Worm (Caenorhabditis elegans) whole organism, L4 larva: ENCODE data around the gene egrh-3.

Experiments used
- D1046.2 ChIP-seq: fragments of 200-800 bp; sonication (Bioruptor generic); IDR thresholded peaks from 2 replicates; pipeline ENCODE4 v1.3.6; 2022; ENCODE audit warnings: missing genetic modification characterization, missing compliant biosample characterization
- F10B5.3 ChIP-seq: sonication (generic microtip); optimal IDR thresholded peaks from 2 replicates; lab custom pipeline; 2016; ENCODE audit warnings: mild to moderate bottlenecking, missing genetic modification characterization, missing compliant biosample characterization
- F44E2.7 ChIP-seq: fragments of 200-800 bp; sonication (Bioruptor generic); IDR thresholded peaks from 2 replicates; pipeline ENCODE4 v2.1.2; 2022; ENCODE audit warnings: missing genetic modification characterization, missing compliant biosample characterization
- F49E8.2 ChIP-seq: sonication (generic microtip); optimal IDR thresholded peaks from 2 replicates; lab custom pipeline; 2016; ENCODE audit warnings: missing compliant biosample characterization, mild to moderate bottlenecking, missing genetic modification characterization, borderline replicate concordance
- T26A8.4 ChIP-seq: fragments of 200-800 bp; sonication (Bioruptor generic); IDR thresholded peaks from 2 replicates; pipeline ENCODE4 v1.3.6; 2022; ENCODE audit warnings: missing genetic modification characterization, missing compliant biosample characterization
- Y48G9A.11 ChIP-seq: fragments of 200-800 bp; sonication (Bioruptor generic); IDR thresholded peaks from 2 replicates; pipeline ENCODE4 v1.3.6; 2022; ENCODE audit warnings: missing genetic modification reagents, missing genetic modification characterization, missing compliant biosample characterization
- Y5F2A.4 ChIP-seq: fragments of 200-800 bp; sonication (Bioruptor generic); optimal IDR thresholded peaks from 2 replicates; lab custom pipeline; 2018; ENCODE audit warnings: mild to moderate bottlenecking, missing genetic modification characterization, missing compliant biosample characterization
- Y75B8A.6 ChIP-seq: fragments of 200-800 bp; sonication (Bioruptor generic); IDR thresholded peaks from 2 replicates; pipeline ENCODE4 v1.3.6; 2022; ENCODE audit warnings: missing genetic modification reagents, missing genetic modification characterization, missing compliant biosample characterization
- ZK546.5 ChIP-seq, 2 experiments: sonication (generic microtip); optimal IDR thresholded peaks; 2 replicates each; lab custom pipeline; 2017; ENCODE audit warnings: missing biosample characterization in 2 of 2, missing genetic modification characterization in 2 of 2
- aha-1 ChIP-seq: fragments of 150-350 bp; peaks from one replicate; lab custom pipeline; 2014; ENCODE audit warnings: missing biosample characterization, missing genetic modification characterization
- attf-4 ChIP-seq: sonication (generic microtip); optimal IDR thresholded peaks from 3 replicates; lab custom pipeline; 2017; ENCODE audit warnings: missing biosample characterization, missing genetic modification characterization
- ceh-28 ChIP-seq: fragments of 150-350 bp; optimal IDR thresholded peaks from 2 replicates; lab custom pipeline; 2014; ENCODE audit warnings: missing biosample characterization, missing genetic modification reagents, missing genetic modification characterization
- ceh-32 ChIP-seq: sonication (generic microtip); optimal IDR thresholded peaks from 2 replicates; lab custom pipeline; 2016; ENCODE audit warnings: mild to moderate bottlenecking, missing genetic modification characterization, missing compliant biosample characterization; ENCODE audit not compliant: poor library complexity
- ctbp-1 ChIP-seq: fragments of 200-800 bp; sonication (Bioruptor generic); IDR thresholded peaks from 2 replicates; pipeline ENCODE4 v1.3.6; 2022; ENCODE audit warnings: missing genetic modification reagents, missing genetic modification characterization, missing compliant biosample characterization
- daf-16 ChIP-seq, 3 experiments: sonication (generic microtip); optimal IDR thresholded peaks; 2 replicates each; lab custom pipeline; 2016 to 2017; ENCODE audit warnings: missing genetic modification characterization in 3 of 3, missing genetic modification reagents in 3 of 3, mild to moderate bottlenecking in 2 of 3, missing compliant biosample characterization in 2 of 3, missing biosample characterization in 1 of 3, moderate library complexity in 1 of 3
- daf-19 ChIP-seq: fragments of 200-800 bp; sonication (Bioruptor generic); conservative IDR thresholded peaks from 2 replicates; pipeline ENCODE4 v1.3.6; 2022; ENCODE audit warnings: missing genetic modification characterization, missing compliant biosample characterization
- dmd-8 ChIP-seq: fragments of 200-800 bp; sonication (Bioruptor generic); IDR thresholded peaks from 2 replicates; pipeline ENCODE4 v1.3.6; 2022; ENCODE audit warnings: missing genetic modification characterization, missing compliant biosample characterization
- dmd-9 ChIP-seq: fragments of 200-800 bp; sonication (Bioruptor generic); IDR thresholded peaks from 2 replicates; pipeline ENCODE4 v1.3.6; 2022; ENCODE audit warnings: missing genetic modification reagents, missing genetic modification characterization, missing compliant biosample characterization
- dve-1 ChIP-seq: sonication (generic microtip); optimal IDR thresholded peaks from 2 replicates; lab custom pipeline; 2017; ENCODE audit warnings: antibody characterized with exemption, mild to moderate bottlenecking, missing genetic modification characterization, missing compliant biosample characterization; ENCODE audit not compliant: insufficient read depth
- egl-27 ChIP-seq: sonication (generic microtip); optimal IDR thresholded peaks from 3 replicates; lab custom pipeline; 2017; ENCODE audit warnings: missing biosample characterization, missing genetic modification reagents, missing genetic modification characterization
- gei-8 ChIP-seq: fragments of 200-800 bp; sonication (Bioruptor generic); optimal IDR thresholded peaks from 2 replicates; lab custom pipeline; 2018; ENCODE audit warnings: mild to moderate bottlenecking, missing genetic modification characterization, missing compliant biosample characterization
- hif-1 ChIP-seq, 2 experiments: sonication (generic microtip); optimal IDR thresholded peaks; 2 replicates each; lab custom pipeline; 2016 to 2017; ENCODE audit warnings: missing compliant biosample characterization in 2 of 2, missing genetic modification characterization in 2 of 2, missing genetic modification reagents in 2 of 2, missing genotype in 2 of 2, mild to moderate bottlenecking in 1 of 2
- hmg-1.1 ChIP-seq: fragments of 200-800 bp; sonication (Bioruptor generic); IDR thresholded peaks from 2 replicates; pipeline ENCODE4 v1.3.6; 2022; ENCODE audit warnings: missing genetic modification reagents, missing genetic modification characterization, missing compliant biosample characterization
- lin-1 ChIP-seq: fragments of 200-800 bp; sonication (Bioruptor generic); IDR thresholded peaks from 2 replicates; pipeline ENCODE4 v1.3.6; 2022; ENCODE audit warnings: missing genetic modification reagents, missing genetic modification characterization, missing compliant biosample characterization
- lin-15B ChIP-seq: fragments of 150-350 bp; sonication (generic microtip); optimal IDR thresholded peaks from 3 replicates; lab custom pipeline; 2014; ENCODE audit warnings: missing biosample characterization, missing genetic modification characterization
- lin-29 ChIP-seq: fragments of 200-800 bp; sonication (Bioruptor generic); IDR thresholded peaks from 2 replicates; pipeline ENCODE4 v1.3.6; 2022; ENCODE audit warnings: missing genetic modification reagents, missing genetic modification characterization, missing compliant biosample characterization
- lsy-2 ChIP-seq, 2 experiments: fragments of 150-350 bp in 1 of 2; sonication (generic microtip) in 1 of 2; optimal IDR thresholded peaks; 2 replicates each; lab custom pipeline; 2014 to 2017; ENCODE audit warnings: missing biosample characterization in 2 of 2, missing genetic modification characterization in 2 of 2
- madf-9 ChIP-seq: fragments of 200-800 bp; sonication (Bioruptor generic); conservative IDR thresholded peaks from 2 replicates; pipeline ENCODE4 v1.3.6; 2022; ENCODE audit warnings: missing genetic modification reagents, missing genetic modification characterization, missing compliant biosample characterization
- mdl-1 ChIP-seq, 2 experiments: fragments of 150-350 bp in 1 of 2; sonication (generic microtip) in 1 of 2; optimal IDR thresholded peaks; 2 replicates each; lab custom pipeline; 2014 to 2017; ENCODE audit warnings: missing biosample characterization in 2 of 2, missing genetic modification characterization in 2 of 2
- mes-2 ChIP-seq: sonication (generic microtip); optimal IDR thresholded peaks from 2 replicates; lab custom pipeline; 2016; ENCODE audit warnings: missing genotype, mild to moderate bottlenecking, missing genetic modification characterization, missing compliant biosample characterization; ENCODE audit not compliant: poor library complexity, severe bottlenecking
- mxl-3 ChIP-seq: fragments of 200-800 bp; sonication (Bioruptor generic); optimal IDR thresholded peaks from 2 replicates; lab custom pipeline; 2018; ENCODE audit warnings: mild to moderate bottlenecking, missing genetic modification characterization, missing compliant biosample characterization
- nhr-102 ChIP-seq: sonication (generic microtip); optimal IDR thresholded peaks from 2 replicates; lab custom pipeline; 2016; ENCODE audit warnings: mild to moderate bottlenecking, missing genetic modification characterization, moderate library complexity, missing compliant biosample characterization
- nhr-11 ChIP-seq: fragments of 150-350 bp; optimal IDR thresholded peaks from 2 replicates; lab custom pipeline; 2014; ENCODE audit warnings: missing biosample characterization, missing genetic modification characterization
- nhr-111 ChIP-seq: fragments of 200-800 bp; sonication (Bioruptor generic); optimal IDR thresholded peaks from 2 replicates; lab custom pipeline; 2018; ENCODE audit warnings: mild to moderate bottlenecking, missing genetic modification characterization, missing compliant biosample characterization
- nhr-237 ChIP-seq: sonication (generic microtip); optimal IDR thresholded peaks from 2 replicates; lab custom pipeline; 2017; ENCODE audit warnings: missing biosample characterization, missing genetic modification characterization
- nhr-41 ChIP-seq: fragments of 200-800 bp; sonication (Bioruptor generic); IDR thresholded peaks from 2 replicates; pipeline ENCODE4 v1.3.6; 2022; ENCODE audit warnings: missing genetic modification reagents, missing genetic modification characterization, missing compliant biosample characterization
- nhr-48 ChIP-seq: sonication (generic microtip); optimal IDR thresholded peaks from 2 replicates; lab custom pipeline; 2016; ENCODE audit warnings: mild to moderate bottlenecking, missing genetic modification characterization, missing compliant biosample characterization
- nhr-6 ChIP-seq: fragments of 150-350 bp; optimal IDR thresholded peaks from 2 replicates; lab custom pipeline; 2014; ENCODE audit warnings: missing biosample characterization, missing genetic modification characterization
- nhr-77 ChIP-seq: fragments of 150-350 bp; optimal IDR thresholded peaks from 2 replicates; lab custom pipeline; 2014; ENCODE audit warnings: missing biosample characterization, missing genetic modification characterization
- php-3 ChIP-seq: fragments of 200-800 bp; sonication (Bioruptor generic); IDR thresholded peaks from 2 replicates; pipeline ENCODE4 v1.3.6; 2022; ENCODE audit warnings: missing genetic modification reagents, missing genetic modification characterization, missing compliant biosample characterization
- rbr-2 ChIP-seq: sonication (generic microtip); optimal IDR thresholded peaks from 2 replicates; lab custom pipeline; 2016; ENCODE audit warnings: missing genotype, missing genetic modification characterization, missing compliant biosample characterization
- snpc-1.2 ChIP-seq: fragments of 200-800 bp; sonication (Bioruptor generic); IDR thresholded peaks from 2 replicates; pipeline ENCODE4 v1.3.6; 2022; ENCODE audit warnings: missing genetic modification reagents, missing genetic modification characterization, missing compliant biosample characterization
- snpc-4 ChIP-seq: fragments of 150-350 bp; optimal IDR thresholded peaks from 2 replicates; lab custom pipeline; 2014; ENCODE audit warnings: missing biosample characterization, missing genetic modification characterization
- spr-3 ChIP-seq: fragments of 200-800 bp; sonication (Bioruptor generic); optimal IDR thresholded peaks from 2 replicates; lab custom pipeline; 2018; ENCODE audit warnings: mild to moderate bottlenecking, missing genetic modification characterization, missing compliant biosample characterization
- tra-1 ChIP-seq: fragments of 200-800 bp; sonication (Bioruptor generic); IDR thresholded peaks from 2 replicates; pipeline ENCODE4 v1.3.6; 2022; ENCODE audit warnings: missing genetic modification reagents, missing genetic modification characterization, missing compliant biosample characterization
- unc-130 ChIP-seq: sonication (generic microtip); optimal IDR thresholded peaks from 2 replicates; lab custom pipeline; 2016; ENCODE audit warnings: missing genetic modification reagents, missing genetic modification characterization, missing compliant biosample characterization
- unc-39 ChIP-seq: sonication (generic microtip); optimal IDR thresholded peaks from 2 replicates; lab custom pipeline; 2017; ENCODE audit warnings: missing biosample characterization, missing genetic modification characterization
- vab-7 ChIP-seq: fragments of 200-800 bp; sonication (Bioruptor generic); IDR thresholded peaks from 2 replicates; pipeline ENCODE4 v1.3.6; 2022; ENCODE audit warnings: missing genetic modification reagents, missing genetic modification characterization, missing compliant biosample characterization
- zip-2 ChIP-seq: fragments of 150-350 bp; optimal IDR thresholded peaks from 2 replicates; lab custom pipeline; 2014; ENCODE audit warnings: missing biosample characterization, missing genetic modification characterization
- ztf-11 ChIP-seq: fragments of 150-350 bp; optimal IDR thresholded peaks from 2 replicates; lab custom pipeline; 2014; ENCODE audit warnings: missing biosample characterization, missing genetic modification characterization
- ztf-7 ChIP-seq: fragments of 150-350 bp; optimal IDR thresholded peaks from 2 replicates; lab custom pipeline; 2014; ENCODE audit warnings: missing biosample characterization, missing genetic modification characterization

egrh-3 gene

ce11 chrIV:2658733-2659132 lies 29.8 kb downstream of the egrh-3 start:
- TF ChIP-seq madf-9 (GFP tag; lab: Robert Waterston, UW) (no peak), lin-29 (GFP tag; lab: Robert Waterston, UW) (no peak), hif-1 (tag; optimal IDR thresholded peaks at IDR 0.05; lab: Kevin White, UChicago) (no peak), F10B5.3 (no peak), nhr-6 (tag; lab: Kevin White, UChicago) (no peak), gei-8 (GFP tag; lab: Kevin White, UChicago) (peak; percentile 18), Y5F2A.4 (GFP tag; lab: Kevin White, UChicago) (peak; percentile 37), ztf-7 (tag; lab: Kevin White, UChicago) (no peak), F49E8.2 (tag; lab: Kevin White, UChicago) (no peak), nhr-237 (tag; lab: Kevin White, UChicago) (no peak), egl-27 (tag; lab: Kevin White, UChicago) (no peak), rbr-2 (tag; lab: Kevin White, UChicago) (no peak), nhr-77 (tag; lab: Kevin White, UChicago) (no peak), T26A8.4 (GFP tag; lab: Robert Waterston, UW) (no peak), dmd-9 (no peak), spr-3 (GFP tag; lab: Kevin White, UChicago) (peak; percentile 47), Y48G9A.11 (GFP tag; lab: Robert Waterston, UW) (peak; percentile 73), aha-1 (tag; lab: Kevin White, UChicago) (no peak), daf-19 (GFP tag; lab: Robert Waterston, UW) (no peak; the same call in 1 of the 2 replicates), mxl-3 (GFP tag; lab: Kevin White, UChicago) (no peak), snpc-1.2 (GFP tag; lab: Robert Waterston, UW) (0 out of 2 replicates have a peak, but pooled peaks have one; percentile 26), ceh-32 (no peak), Y75B8A.6 (GFP tag; lab: Robert Waterston, UW) (no peak), unc-39 (tag; lab: Kevin White, UChicago) (no peak), attf-4 (tag; lab: Kevin White, UChicago) (no peak), tra-1 (no peak), lin-15B (tag; lab: Kevin White, UChicago) (no peak), mdl-1 (tag; optimal IDR thresholded peaks at IDR 0.05; lab: Kevin White, UChicago) (no peak), unc-130 (GFP tag; lab: Kevin White, UChicago) (peak; percentile 13), nhr-102 (tag; lab: Kevin White, UChicago) (peak; percentile 17), lin-1 (GFP tag; lab: Robert Waterston, UW) (no peak), lsy-2 (tag; optimal IDR thresholded peaks at IDR 0.05; lab: Kevin White, UChicago) (no peak), hmg-1.1 (GFP tag; lab: Robert Waterston, UW) (no peak), zip-2 (tag; lab: Kevin White, UChicago) (no peak), ztf-11 (tag; lab: Kevin White, UChicago) (no peak), php-3 (no peak), dmd-8 (GFP tag; lab: Robert Waterston, UW) (peak; percentile 41; the same call in 1 of the 2 replicates), daf-16 (GFP tag; optimal IDR thresholded peaks at IDR 0.05; lab: Kevin White, UChicago) (peak in 1 of 2 experiments; percentile 51), daf-16 (tag; optimal IDR thresholded peaks at IDR 0.05; lab: Kevin White, UChicago) (no peak), F44E2.7 (GFP tag; lab: Robert Waterston, UW) (0 out of 2 replicates have a peak, but pooled peaks have one; percentile 17), ZK546.5 (tag; optimal IDR thresholded peaks at IDR 0.05; lab: Kevin White, UChicago) (no peak), ceh-28 (tag; lab: Kevin White, UChicago) (no peak), D1046.2 (GFP tag; lab: Robert Waterston, UW) (0 out of 2 replicates have a peak, but pooled peaks have one; percentile 21), snpc-4 (tag; lab: Kevin White, UChicago) (no peak), ctbp-1 (GFP tag; lab: Robert Waterston, UW) (no peak), vab-7 (GFP tag; lab: Robert Waterston, UW) (peak; percentile 54), nhr-111 (GFP tag; lab: Kevin White, UChicago) (peak; percentile 4), nhr-11 (tag; lab: Kevin White, UChicago) (no peak), mes-2 (tag; lab: Kevin White, UChicago) (peak; percentile 9), nhr-48 (tag; lab: Kevin White, UChicago) (no peak), dve-1 (no peak), nhr-41 (GFP tag; lab: Robert Waterston, UW) (no peak)
